Fruit fly (Drosophila melanogaster) whole organism, embryonic: ENCODE data around the gene CG9932.

Experiments
- CG10209 ChIP-seq: fragments of 200-800 bp; sonication (Bioruptor generic); optimal IDR thresholded peaks from 3 replicates; lab custom pipeline; 2017; ENCODE audit warnings: missing biosample characterization, mild to moderate bottlenecking, missing genetic modification characterization, missing genetic modification reagents
- CG10979 ChIP-seq: fragments of 200-800 bp; sonication (Bioruptor generic); optimal IDR thresholded peaks from 2 replicates; lab custom pipeline; 2018; ENCODE audit warnings: missing biosample characterization, mild to moderate bottlenecking, missing genetic modification characterization, moderate library complexity
- CG11093 ChIP-seq: fragments of 200-800 bp; sonication (Bioruptor generic); IDR thresholded peaks from 3 replicates; pipeline ENCODE4 v1.3.6; 2022; ENCODE audit warnings: missing biosample characterization, missing genetic modification characterization
- CG11456 ChIP-seq: fragments of 200-800 bp; sonication (Bioruptor generic); IDR thresholded peaks from 3 replicates; pipeline ENCODE4 v1.3.6; 2022; ENCODE audit warnings: missing biosample characterization, missing genetic modification characterization
- CG11504 ChIP-seq: fragments of 200-800 bp; sonication (Bioruptor generic); optimal IDR thresholded peaks from 3 replicates; lab custom pipeline; 2019; ENCODE audit warnings: missing biosample characterization, mild to moderate bottlenecking, missing genetic modification characterization, moderate library complexity
- CG11560 ChIP-seq: fragments of 200-800 bp; sonication (Bioruptor generic); IDR thresholded peaks from 3 replicates; pipeline ENCODE4 v1.3.6; 2022; ENCODE audit warnings: missing biosample characterization, missing genetic modification characterization
- CG12391 ChIP-seq: fragments of 200-800 bp; sonication (Bioruptor generic); optimal IDR thresholded peaks from 3 replicates; lab custom pipeline; 2018; ENCODE audit warnings: missing biosample characterization, mild to moderate bottlenecking, missing genetic modification characterization, moderate library complexity
- CG14441 ChIP-seq: fragments of 200-800 bp; sonication (Bioruptor generic); IDR thresholded peaks from 2 replicates; pipeline ENCODE4 v1.3.6; 2022; ENCODE audit warnings: missing biosample characterization, missing genetic modification characterization
- CG14710 ChIP-seq: fragments of 200-800 bp; sonication (Bioruptor generic); optimal IDR thresholded peaks from 3 replicates; lab custom pipeline; 2019; ENCODE audit warnings: missing biosample characterization, mild to moderate bottlenecking, missing genetic modification characterization, moderate library complexity
- CG15011 ChIP-seq: fragments of 200-800 bp; sonication (Bioruptor generic); optimal IDR thresholded peaks from 3 replicates; lab custom pipeline; 2018; ENCODE audit warnings: missing biosample characterization, mild to moderate bottlenecking, missing genetic modification characterization
- CG15073 ChIP-seq: fragments of 200-800 bp; sonication (Bioruptor generic); optimal IDR thresholded peaks from 2 replicates; lab custom pipeline; 2016; ENCODE audit warnings: missing biosample characterization, missing genetic modification characterization
- CG15269 ChIP-seq: fragments of 200-800 bp; sonication (Bioruptor generic); optimal IDR thresholded peaks from 2 replicates; lab custom pipeline; 2018; ENCODE audit warnings: missing biosample characterization, mild to moderate bottlenecking, missing genetic modification characterization, moderate library complexity
- CG17359 ChIP-seq: fragments of 200-800 bp; sonication (Bioruptor generic); optimal IDR thresholded peaks from 3 replicates; lab custom pipeline; 2018; ENCODE audit warnings: missing biosample characterization, mild to moderate bottlenecking, missing genetic modification characterization, moderate library complexity
- CG18262 ChIP-seq: fragments of 200-800 bp; optimal IDR thresholded peaks from 3 replicates; lab custom pipeline; 2019; ENCODE audit warnings: missing biosample characterization, mild to moderate bottlenecking, missing genetic modification characterization, moderate library complexity
- CG18476 ChIP-seq: fragments of 200-800 bp; sonication (Bioruptor generic); optimal IDR thresholded peaks from 2 replicates; lab custom pipeline; 2016; ENCODE audit warnings: missing biosample characterization, mild to moderate bottlenecking, missing genetic modification characterization
- CG2120 ChIP-seq: fragments of 200-800 bp; sonication (Bioruptor generic); optimal IDR thresholded peaks from 3 replicates; lab custom pipeline; 2016; ENCODE audit warnings: missing biosample characterization, missing genetic modification characterization
- CG2712 ChIP-seq: fragments of 200-800 bp; optimal IDR thresholded peaks from 3 replicates; lab custom pipeline; 2019; ENCODE audit warnings: missing biosample characterization, mild to moderate bottlenecking, missing genetic modification characterization, moderate library complexity
- CG30403 ChIP-seq: fragments of 200-800 bp; sonication (Bioruptor generic); optimal IDR thresholded peaks from 3 replicates; lab custom pipeline; 2016; ENCODE audit warnings: missing biosample characterization, missing genetic modification characterization
- CG32532 ChIP-seq: fragments of 200-800 bp; sonication (Bioruptor generic); IDR thresholded peaks from 2 replicates; pipeline ENCODE4 v1.3.6; 2022; ENCODE audit warnings: missing biosample characterization, missing genetic modification characterization
- CG32772 ChIP-seq: fragments of 200-800 bp; sonication (Bioruptor generic); IDR thresholded peaks from 2 replicates; pipeline ENCODE4 v1.3.6; 2022; ENCODE audit warnings: missing biosample characterization, missing genetic modification characterization
- CG34422 ChIP-seq: fragments of 200-800 bp; sonication (Bioruptor generic); IDR thresholded peaks from 3 replicates; pipeline ENCODE4 v1.3.6; 2022; ENCODE audit warnings: missing biosample characterization, missing genetic modification characterization
- CG6689 ChIP-seq: fragments of 200-800 bp; sonication (Bioruptor generic); IDR thresholded peaks from 2 replicates; pipeline ENCODE4 v1.3.6; 2022; ENCODE audit warnings: missing biosample characterization, missing genetic modification characterization
- CG6813 ChIP-seq: fragments of 200-800 bp; sonication (Bioruptor generic); optimal IDR thresholded peaks from 2 replicates; lab custom pipeline; 2017; ENCODE audit warnings: missing biosample characterization, missing genetic modification characterization, mild to moderate bottlenecking, moderate library complexity, missing genetic modification reagents
- CG7556 ChIP-seq: fragments of 200-800 bp; sonication (Bioruptor generic); optimal IDR thresholded peaks from 2 replicates; lab custom pipeline; 2017; ENCODE audit warnings: missing biosample characterization, mild to moderate bottlenecking, missing genetic modification characterization
- CG9437 ChIP-seq: fragments of 200-800 bp; sonication (Bioruptor generic); optimal IDR thresholded peaks from 2 replicates; lab custom pipeline; 2018; ENCODE audit warnings: missing biosample characterization, mild to moderate bottlenecking, missing genetic modification characterization
- Dll ChIP-seq: fragments of 200-800 bp; sonication (Bioruptor generic); IDR thresholded peaks from 4 replicates; pipeline ENCODE4 v1.3.6; 2022; ENCODE audit warnings: missing biosample characterization, missing genetic modification characterization; ENCODE audit not compliant: partially characterized antibody
- Fer1 ChIP-seq: fragments of 200-800 bp; sonication (Bioruptor generic); optimal IDR thresholded peaks from 2 replicates; lab custom pipeline; 2017; ENCODE audit warnings: missing biosample characterization, mild to moderate bottlenecking, missing genetic modification characterization
- Hand ChIP-seq: fragments of 200-800 bp; sonication (Bioruptor generic); optimal IDR thresholded peaks from 2 replicates; lab custom pipeline; 2017; ENCODE audit warnings: mild to moderate bottlenecking, missing biosample characterization, missing genetic modification reagents, missing genetic modification characterization
- Hmr ChIP-seq: fragments of 200-800 bp; sonication (Bioruptor generic); optimal IDR thresholded peaks from 3 replicates; lab custom pipeline; 2017; ENCODE audit warnings: mild to moderate bottlenecking, missing biosample characterization, missing genetic modification reagents, missing genetic modification characterization
- Lim3 ChIP-seq: fragments of 200-800 bp; sonication (Bioruptor generic); IDR thresholded peaks from 2 replicates; pipeline ENCODE4 v1.3.6; 2022; ENCODE audit warnings: missing biosample characterization, missing genetic modification characterization
- PHDP ChIP-seq: fragments of 200-800 bp; sonication (Bioruptor generic); optimal IDR thresholded peaks from 3 replicates; lab custom pipeline; 2018; ENCODE audit warnings: missing biosample characterization, mild to moderate bottlenecking, missing genetic modification characterization, moderate library complexity
- Sox102F ChIP-seq: fragments of 200-800 bp; sonication (Bioruptor generic); optimal IDR thresholded peaks from 2 replicates; lab custom pipeline; 2018; ENCODE audit warnings: missing biosample characterization, mild to moderate bottlenecking, missing genetic modification characterization, moderate library complexity
- Trl ChIP-seq, 3 experiments: fragments of >200 bp in 2 of 3; fragments of 200-800 bp in 1 of 3; sonication (Bioruptor generic) in 1 of 3; optimal IDR thresholded peaks; 2 replicates in 1 of 3; 3 replicates in 2 of 3; lab custom pipeline; 2016 to 2017; ENCODE audit warnings: missing biosample characterization in 1 of 3, missing genetic modification characterization in 1 of 3
- da ChIP-seq: fragments of 200-800 bp; sonication (Bioruptor generic); optimal IDR thresholded peaks from 2 replicates; lab custom pipeline; 2016; ENCODE audit warnings: missing biosample characterization, missing genetic modification characterization
- grau ChIP-seq: fragments of 200-800 bp; optimal IDR thresholded peaks from 3 replicates; lab custom pipeline; 2019; ENCODE audit warnings: missing biosample characterization, mild to moderate bottlenecking, missing genetic modification characterization, moderate library complexity
- gt ChIP-seq: fragments of 200-800 bp; sonication (Bioruptor generic); IDR thresholded peaks from 2 replicates; pipeline ENCODE4 v1.3.6; 2022; ENCODE audit warnings: missing biosample characterization, missing genetic modification characterization
- ken ChIP-seq: fragments of 200-800 bp; sonication (Bioruptor generic); IDR thresholded peaks from 3 replicates; pipeline ENCODE4 v1.3.6; 2022; ENCODE audit warnings: missing biosample characterization, missing genetic modification characterization
- klu ChIP-seq: fragments of 200-800 bp; sonication (Bioruptor generic); IDR thresholded peaks from 2 replicates; pipeline ENCODE4 v1.3.6; 2022; ENCODE audit warnings: missing biosample characterization, missing genetic modification characterization
- otp ChIP-seq: fragments of 200-800 bp; sonication (Bioruptor generic); IDR thresholded peaks from 3 replicates; pipeline ENCODE4, ENCODE4 v1.3.6; 2022; ENCODE audit warnings: missing biosample characterization, missing genetic modification characterization
- prd ChIP-seq, 3 experiments: fragments of >200 bp in 2 of 3; fragments of 200-800 bp in 1 of 3; sonication (Bioruptor generic) in 1 of 3; optimal IDR thresholded peaks in 2 of 3; IDR thresholded peaks in 1 of 3; 2 replicates in 2 of 3; 3 replicates in 1 of 3; pipeline versions ENCODE4 v1.3.6 to Lab custom; 2017 to 2022; ENCODE audit warnings: missing biosample characterization in 1 of 3, missing genetic modification characterization in 1 of 3
- row ChIP-seq: fragments of 200-800 bp; sonication (Bioruptor generic); IDR thresholded peaks from 3 replicates; pipeline ENCODE4 v1.3.6; 2022; ENCODE audit warnings: missing biosample characterization, missing genetic modification characterization
- run ChIP-seq: fragments of 200-800 bp; sonication (Bioruptor generic); optimal IDR thresholded peaks from 3 replicates; lab custom pipeline; 2018; ENCODE audit warnings: missing biosample characterization, mild to moderate bottlenecking, missing genetic modification characterization
- sens ChIP-seq: fragments of 200-800 bp; sonication (Bioruptor generic); peaks from one replicate; lab custom pipeline; 2016; ENCODE audit warnings: missing biosample characterization, missing genetic modification characterization
- sens-2 ChIP-seq: fragments of 200-800 bp; sonication (Bioruptor generic); IDR thresholded peaks from 2 replicates; pipeline ENCODE4 v1.3.6; 2022; ENCODE audit warnings: missing biosample characterization, missing genetic modification characterization
- unpg ChIP-seq: fragments of 200-800 bp; sonication (Bioruptor generic); optimal IDR thresholded peaks from 3 replicates; lab custom pipeline; 2018; ENCODE audit warnings: missing biosample characterization, mild to moderate bottlenecking, missing genetic modification characterization, moderate library complexity
- vvl ChIP-seq: fragments of 200-800 bp; sonication (Bioruptor generic); IDR thresholded peaks from 2 replicates; pipeline ENCODE4 v1.3.6; 2022; ENCODE audit warnings: missing biosample characterization, missing genetic modification characterization
- zen ChIP-seq: fragments of 200-800 bp; sonication (Bioruptor generic); optimal IDR thresholded peaks from 3 replicates; lab custom pipeline; 2018; ENCODE audit warnings: missing biosample characterization, mild to moderate bottlenecking, missing genetic modification characterization, moderate library complexity

The CG9932 gene

DNA sequence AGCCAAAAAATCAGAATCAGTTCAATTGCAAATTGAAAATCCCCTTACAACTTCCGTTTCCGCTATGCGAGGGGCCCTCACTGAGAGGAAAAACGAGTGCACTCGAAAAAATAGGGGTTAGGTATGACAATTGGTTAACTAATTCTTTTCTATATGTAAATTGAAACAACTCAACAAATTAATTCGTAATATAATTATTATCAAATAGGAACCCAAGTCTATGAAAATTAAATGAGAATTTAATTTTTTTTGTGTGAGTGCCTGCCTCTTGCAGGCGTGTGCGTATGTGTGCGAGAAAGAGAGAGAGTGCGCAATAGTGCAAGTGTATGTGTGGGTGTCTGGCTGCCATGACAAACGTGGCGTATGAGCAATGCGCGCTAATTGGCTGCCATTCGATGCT is 77.8 kb downstream of the CG9932 start (continued):
- TF ChIP-seq CG11093 (GFP tag; lab: Robert Waterston, UW) (peak; percentile 33; the same call in 1 of the 3 replicates), CG11456 (GFP tag; lab: Robert Waterston, UW) (0 out of 3 replicates have a peak, but pooled peaks have one; percentile 57), CG6813 (GFP tag; lab: Kevin White, UChicago) (no peak), sens-2 (GFP tag; lab: Robert Waterston, UW) (no peak), CG7556 (GFP tag; lab: Kevin White, UChicago) (peak; percentile 8), CG15269 (tag; lab: Kevin White, UChicago) (peak; percentile 25), CG32772 (GFP tag; lab: Robert Waterston, UW) (0 out of 2 replicates have a peak, but pooled peaks have one; percentile 35), Fer1 (GFP tag; lab: Kevin White, UChicago) (peak; percentile 7), unpg (GFP tag; lab: Kevin White, UChicago) (peak; percentile 19), CG34422 (GFP tag; lab: Robert Waterston, UW) (peak; percentile 29; the same call in 1 of the 3 replicates), gt (0 out of 2 replicates have a peak, but pooled peaks have one; percentile 6), CG18262 (tag; lab: Kevin White, UChicago) (peak; percentile 24), vvl (GFP tag; lab: Robert Waterston, UW) (0 out of 2 replicates have a peak, but pooled peaks have one; percentile 29), CG11504 (tag; lab: Kevin White, UChicago) (peak; percentile 52), sens (peak; percentile 66), da (no peak), CG11560 (tag; lab: Robert Waterston, UW) (no peak), CG17359 (tag; lab: Kevin White, UChicago) (peak; percentile 12), CG9437 (GFP tag; lab: Kevin White, UChicago) (no peak), Hmr (GFP tag; lab: Kevin White, UChicago) (peak; percentile 42), CG2120 (peak; percentile 17), CG14441 (0 out of 2 replicates have a peak, but pooled peaks have one; percentile 26), ken (GFP tag; lab: Robert Waterston, UW) (0 out of 3 replicates have a peak, but pooled peaks have one; percentile 20), prd (optimal IDR thresholded peaks at IDR 0.05; lab: Kevin White, UChicago) (no peak), prd (GFP tag; IDR thresholded peaks at IDR 0.05; lab: Robert Waterston, UW) (peak; percentile 57), row (GFP tag; lab: Robert Waterston, UW) (0 out of 3 replicates have a peak, but pooled peaks have one; percentile 40), CG32532 (GFP tag; lab: Robert Waterston, UW) (0 out of 2 replicates have a peak, but pooled peaks have one; percentile 46), CG2712 (tag; lab: Kevin White, UChicago) (peak; percentile 25), Trl (optimal IDR thresholded peaks at IDR 0.05; lab: Kevin White, UChicago) (no peak), Trl (GFP tag; optimal IDR thresholded peaks at IDR 0.05; lab: Kevin White, UChicago) (no peak), CG14710 (tag; lab: Kevin White, UChicago) (peak; percentile 6), CG6689 (GFP tag; lab: Robert Waterston, UW) (peak; percentile 50; the same call in 1 of the 2 replicates), CG15011 (GFP tag; lab: Kevin White, UChicago) (no peak), CG10979 (tag; lab: Kevin White, UChicago) (peak; percentile 25), zen (tag; lab: Kevin White, UChicago) (peak; percentile 21), Hand (GFP tag; lab: Kevin White, UChicago) (peak; percentile 6), CG18476 (GFP tag; lab: Kevin White, UChicago) (no peak), Lim3 (no peak), Sox102F (GFP tag; lab: Kevin White, UChicago) (peak; percentile 54), klu (no peak), CG15073 (GFP tag; lab: Kevin White, UChicago) (no peak), CG12391 (tag; lab: Kevin White, UChicago) (peak; percentile 20), PHDP (tag; lab: Kevin White, UChicago) (peak; percentile 43), CG10209 (GFP tag; lab: Kevin White, UChicago) (peak; percentile 2), grau (tag; lab: Kevin White, UChicago) (peak; percentile 23), CG30403 (GFP tag; lab: Kevin White, UChicago) (peak; percentile 30), run (tag; lab: Kevin White, UChicago) (no peak), otp (no peak), Dll (GFP tag; lab: Robert Waterston, UW) (no peak)
